Worm (Caenorhabditis elegans) whole organism, L2 larva: Measurements from ENCODE around the gene T02G5.15.

Source experiments
- C34F6.9 ChIP-seq: fragments of 150-350 bp; optimal IDR thresholded peaks from 2 replicates; lab custom pipeline; 2014; ENCODE audit warnings: missing biosample characterization, missing genetic modification characterization
- F13H6.1 ChIP-seq: sonication (generic microtip); optimal IDR thresholded peaks from 2 replicates; lab custom pipeline; 2016; ENCODE audit warnings: missing genetic modification characterization, missing compliant biosample characterization
- R02D3.7 ChIP-seq: fragments of 150-350 bp; optimal IDR thresholded peaks from 2 replicates; lab custom pipeline; 2014; ENCODE audit warnings: missing biosample characterization, missing genetic modification characterization
- Y55F3AM.14 ChIP-seq: fragments of 200-800 bp; sonication (Bioruptor generic); optimal IDR thresholded peaks from 2 replicates; lab custom pipeline; 2018; ENCODE audit warnings: mild to moderate bottlenecking, missing genetic modification characterization, missing compliant biosample characterization
- ZK546.5 ChIP-seq: sonication (generic microtip); optimal IDR thresholded peaks from 2 replicates; lab custom pipeline; 2017; ENCODE audit warnings: missing biosample characterization, missing genetic modification characterization
- alr-1 ChIP-seq: fragments of 150-350 bp; optimal IDR thresholded peaks from 2 replicates; lab custom pipeline; 2014; ENCODE audit warnings: missing biosample characterization, missing genetic modification characterization
- aly-2 ChIP-seq: fragments of 150-350 bp; optimal IDR thresholded peaks from 2 replicates; lab custom pipeline; 2014; ENCODE audit warnings: missing biosample characterization, missing genetic modification characterization
- ama-1 ChIP-seq: fragments of 150-350 bp; optimal IDR thresholded peaks from 2 replicates; lab custom pipeline; 2018; ENCODE audit warnings: inconsistent platforms
- blmp-1 ChIP-seq: sonication (generic microtip); optimal IDR thresholded peaks from 2 replicates; lab custom pipeline; 2017; ENCODE audit warnings: missing genetic modification characterization, mild to moderate bottlenecking, missing compliant biosample characterization, antibody characterized with exemption, moderate library complexity; ENCODE audit not compliant: insufficient read depth
- ceh-16 ChIP-seq: fragments of 150-350 bp; optimal IDR thresholded peaks from 2 replicates; lab custom pipeline; 2014; ENCODE audit warnings: missing biosample characterization, missing genetic modification characterization
- ceh-82 ChIP-seq: fragments of 150-350 bp; optimal IDR thresholded peaks from 2 replicates; lab custom pipeline; 2014; ENCODE audit warnings: missing biosample characterization, missing genetic modification characterization
- crh-2 ChIP-seq: sonication (generic microtip); optimal IDR thresholded peaks from 2 replicates; lab custom pipeline; 2017; ENCODE audit warnings: missing biosample characterization, missing genetic modification characterization
- dmd-4 ChIP-seq: sonication (generic microtip); optimal IDR thresholded peaks from 2 replicates; lab custom pipeline; 2017; ENCODE audit warnings: missing biosample characterization, missing genetic modification characterization
- egl-27 ChIP-seq: sonication (generic microtip); optimal IDR thresholded peaks from 3 replicates; lab custom pipeline; 2017; ENCODE audit warnings: missing biosample characterization, missing genetic modification reagents, missing genetic modification characterization
- elt-1 ChIP-seq: fragments of 150-350 bp; optimal IDR thresholded peaks from 2 replicates; lab custom pipeline; 2014; ENCODE audit warnings: missing biosample characterization, missing genetic modification characterization
- elt-3 ChIP-seq: sonication (generic microtip); optimal IDR thresholded peaks from 2 replicates; lab custom pipeline; 2017; ENCODE audit warnings: missing biosample characterization, missing genetic modification characterization
- fos-1 ChIP-seq: fragments of 150-350 bp; optimal IDR thresholded peaks from 2 replicates; lab custom pipeline; 2014; ENCODE audit warnings: missing biosample characterization, missing genetic modification characterization
- gmeb-1 ChIP-seq: fragments of 150-350 bp; optimal IDR thresholded peaks from 2 replicates; lab custom pipeline; 2014; ENCODE audit warnings: missing biosample characterization, missing genetic modification characterization
- lin-11 ChIP-seq: fragments of 150-350 bp; sonication (generic microtip); optimal IDR thresholded peaks from 2 replicates; lab custom pipeline; 2014; ENCODE audit warnings: missing biosample characterization, missing genetic modification characterization, inconsistent platforms, mixed read lengths
- lin-13 ChIP-seq: fragments of 150-350 bp; optimal IDR thresholded peaks from 2 replicates; lab custom pipeline; 2014; ENCODE audit warnings: missing biosample characterization, missing genetic modification reagents, missing genetic modification characterization
- lin-39 ChIP-seq: fragments of 150-350 bp; optimal IDR thresholded peaks from 2 replicates; lab custom pipeline; 2014; ENCODE audit warnings: missing biosample characterization, missing genetic modification reagents, missing genetic modification characterization
- lsy-2 ChIP-seq, 2 experiments: fragments of 150-350 bp in 1 of 2; sonication (generic microtip) in 1 of 2; optimal IDR thresholded peaks; 2 replicates each; lab custom pipeline; 2014 to 2017; ENCODE audit warnings: missing biosample characterization in 2 of 2, missing genetic modification characterization in 2 of 2
- mab-5 ChIP-seq: fragments of 150-350 bp; optimal IDR thresholded peaks from 2 replicates; lab custom pipeline; 2014; ENCODE audit warnings: missing biosample characterization, missing genetic modification characterization
- mbf-1 ChIP-seq: sonication (generic microtip); optimal IDR thresholded peaks from 2 replicates; lab custom pipeline; 2017; ENCODE audit warnings: missing biosample characterization, missing genetic modification characterization
- mdl-1 ChIP-seq, 2 experiments: fragments of 150-350 bp in 1 of 2; sonication (generic microtip) in 1 of 2; optimal IDR thresholded peaks; 2 replicates each; lab custom pipeline; 2017; ENCODE audit warnings: missing biosample characterization in 2 of 2, missing genetic modification characterization in 2 of 2
- nhr-10 ChIP-seq: sonication (generic microtip); optimal IDR thresholded peaks from 2 replicates; lab custom pipeline; 2017; ENCODE audit warnings: missing biosample characterization, missing genetic modification characterization
- nhr-11 ChIP-seq: fragments of 150-350 bp; optimal IDR thresholded peaks from 2 replicates; lab custom pipeline; 2014; ENCODE audit warnings: missing biosample characterization, missing genetic modification characterization
- nhr-12 ChIP-seq: fragments of 150-350 bp; optimal IDR thresholded peaks from 2 replicates; lab custom pipeline; 2014; ENCODE audit warnings: missing biosample characterization, missing genetic modification characterization
- nhr-129 ChIP-seq: fragments of 150-350 bp; optimal IDR thresholded peaks from 2 replicates; lab custom pipeline; 2014; ENCODE audit warnings: missing biosample characterization, missing genetic modification characterization
- nhr-21 ChIP-seq: fragments of 150-350 bp; optimal IDR thresholded peaks from 2 replicates; lab custom pipeline; 2014; ENCODE audit warnings: missing biosample characterization, missing genetic modification characterization
- nhr-23 ChIP-seq: fragments of 150-350 bp; optimal IDR thresholded peaks from 2 replicates; lab custom pipeline; 2014; ENCODE audit warnings: missing biosample characterization, missing genetic modification reagents, missing genetic modification characterization
- nhr-237 ChIP-seq: fragments of 150-350 bp; optimal IDR thresholded peaks from 2 replicates; lab custom pipeline; 2014; ENCODE audit warnings: missing biosample characterization, missing genetic modification characterization
- nhr-25 ChIP-seq: fragments of 150-350 bp; sonication (generic microtip); optimal IDR thresholded peaks from 3 replicates; lab custom pipeline; 2014; ENCODE audit warnings: missing biosample characterization, missing genetic modification characterization
- nhr-6 ChIP-seq: fragments of 150-350 bp; optimal IDR thresholded peaks from 2 replicates; lab custom pipeline; 2014; ENCODE audit warnings: missing biosample characterization, missing genetic modification characterization
- nhr-77 ChIP-seq: fragments of 150-350 bp; optimal IDR thresholded peaks from 2 replicates; lab custom pipeline; 2014; ENCODE audit warnings: missing biosample characterization, missing genetic modification characterization
- peb-1 ChIP-seq: fragments of 150-350 bp; optimal IDR thresholded peaks from 2 replicates; lab custom pipeline; 2014; ENCODE audit warnings: missing biosample characterization, missing genetic modification characterization
- sem-4 ChIP-seq: fragments of 150-350 bp; optimal IDR thresholded peaks from 2 replicates; lab custom pipeline; 2014; ENCODE audit warnings: missing biosample characterization, missing genetic modification reagents, missing genetic modification characterization
- skn-1 ChIP-seq: sonication (generic microtip); optimal IDR thresholded peaks from 2 replicates; lab custom pipeline; 2017; ENCODE audit warnings: missing biosample characterization, missing genetic modification characterization
- sma-3 ChIP-seq: sonication (generic microtip); optimal IDR thresholded peaks from 2 replicates; lab custom pipeline; 2016; ENCODE audit warnings: missing genetic modification reagents, missing genetic modification characterization, missing compliant biosample characterization
- sma-9 ChIP-seq, 2 experiments: fragments of 150-350 bp in 1 of 2; sonication (generic microtip) in 1 of 2; optimal IDR thresholded peaks; 2 replicates each; lab custom pipeline; 2014 to 2016; ENCODE audit warnings: missing genetic modification characterization in 2 of 2, mild to moderate bottlenecking in 1 of 2, missing biosample characterization in 1 of 2, missing compliant biosample characterization in 1 of 2, missing genetic modification reagents in 1 of 2, moderate library complexity in 1 of 2
- snpc-4 ChIP-seq: fragments of 150-350 bp; optimal IDR thresholded peaks from 2 replicates; lab custom pipeline; 2014; ENCODE audit warnings: missing biosample characterization, missing genetic modification characterization
- unc-39 ChIP-seq: fragments of 150-350 bp; optimal IDR thresholded peaks from 2 replicates; lab custom pipeline; 2014; ENCODE audit warnings: missing biosample characterization, missing genetic modification characterization
- unc-55 ChIP-seq: fragments of 150-350 bp; sonication (generic microtip); optimal IDR thresholded peaks from 3 replicates; lab custom pipeline; 2014; ENCODE audit warnings: missing biosample characterization, missing genetic modification reagents, missing genetic modification characterization
- unc-62 ChIP-seq: fragments of 150-350 bp; optimal IDR thresholded peaks from 2 replicates; lab custom pipeline; 2014; ENCODE audit warnings: missing biosample characterization, missing genetic modification reagents, missing genetic modification characterization
- zag-1 ChIP-seq: fragments of 150-350 bp; optimal IDR thresholded peaks from 2 replicates; lab custom pipeline; 2014; ENCODE audit warnings: missing biosample characterization, missing genetic modification characterization
- ztf-1 ChIP-seq: fragments of 200-800 bp; sonication (Bioruptor generic); conservative IDR thresholded peaks from 2 replicates; pipeline ENCODE4 v1.3.6; 2022; ENCODE audit warnings: missing genetic modification characterization, missing compliant biosample characterization
- ztf-11 ChIP-seq: sonication (generic microtip); optimal IDR thresholded peaks from 2 replicates; lab custom pipeline; 2017; ENCODE audit warnings: missing biosample characterization, missing genetic modification characterization
- ztf-4 ChIP-seq: fragments of 150-350 bp; optimal IDR thresholded peaks from 2 replicates; lab custom pipeline; 2014; ENCODE audit warnings: missing biosample characterization, missing genetic modification characterization

Gene T02G5.15

DNA sequence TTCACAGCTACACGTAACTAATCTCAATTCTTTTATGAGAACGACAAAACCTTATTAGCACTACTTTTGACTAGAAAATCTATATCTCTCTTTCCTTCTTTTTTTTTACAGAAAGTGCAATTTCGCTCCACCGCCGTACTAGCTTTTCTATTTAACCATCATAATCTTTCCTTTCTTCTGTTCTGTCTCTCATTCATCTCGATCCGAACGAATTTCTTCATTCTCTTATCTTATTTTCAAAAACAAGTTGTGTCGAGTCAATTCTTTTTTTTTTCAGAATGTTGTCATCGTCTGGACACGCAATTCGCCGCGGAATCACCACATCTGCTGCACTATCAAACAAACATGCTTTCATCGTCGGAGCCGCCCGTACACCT, 10.6 kb upstream of the T02G5.15 start, which contains the start of gene kat-1:
TSS of gene kat-1 (plus strand) at position 278 of the 377 bp plus-strand sequence.
- TF ChIP-seq sma-3 (GFP tag; lab: Kevin White, UChicago) (no peak), R02D3.7 (tag; lab: Kevin White, UChicago) (no peak), nhr-77 (no peak), unc-55 (no peak), dmd-4 (tag; lab: Kevin White, UChicago) (no peak), nhr-21 (tag; lab: Kevin White, UChicago) (no peak), lin-13 (GFP tag; lab: Kevin White, UChicago) (no peak), lsy-2 (tag; optimal IDR thresholded peaks at IDR 0.05; lab: Kevin White, UChicago) (no peak), sem-4 (no peak)

DNA sequence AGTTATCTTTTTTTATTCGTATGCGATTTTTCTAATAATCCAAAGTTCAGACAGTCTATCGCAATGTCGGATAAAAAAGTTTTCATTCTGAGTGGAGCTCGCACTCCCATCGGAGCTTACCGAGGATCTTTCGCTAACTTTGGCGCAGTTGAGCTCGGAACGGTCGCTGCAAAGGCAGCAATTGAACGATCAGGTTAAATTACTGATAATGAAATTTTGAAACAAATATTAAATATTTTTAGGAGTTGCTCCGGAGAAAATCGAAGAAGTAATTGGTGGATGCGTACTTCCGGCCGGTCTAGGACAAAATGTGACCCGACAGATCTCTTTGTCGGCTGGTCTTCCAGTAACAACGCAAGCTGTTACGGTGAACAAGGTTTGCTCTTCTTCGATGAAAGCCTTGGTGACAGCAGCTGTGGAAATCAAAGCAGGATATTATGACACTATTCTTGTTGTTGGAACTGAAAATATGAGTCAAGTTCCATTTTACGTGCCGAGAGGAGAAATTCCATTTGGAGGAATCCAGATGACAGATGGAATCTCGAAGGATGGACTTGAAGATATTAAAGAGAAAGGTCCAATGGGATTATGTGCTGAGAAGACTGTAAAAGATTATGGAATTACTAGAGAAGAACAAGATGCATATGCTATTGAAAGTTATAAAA, 8.4 kb upstream of the T02G5.15 start, which contains the start of gene T02G5.7:
TSS of gene T02G5.7 (plus strand) at position 51 of the 665 bp plus-strand sequence.
- TF ChIP-seq nhr-23 (tag; lab: Kevin White, UChicago) (no peak), mbf-1 (no peak), nhr-10 (no peak), lsy-2 (tag; optimal IDR thresholded peaks at IDR 0.05; lab: Kevin White, UChicago) (peak in 1 of 2 experiments; percentile 8)

DNA sequence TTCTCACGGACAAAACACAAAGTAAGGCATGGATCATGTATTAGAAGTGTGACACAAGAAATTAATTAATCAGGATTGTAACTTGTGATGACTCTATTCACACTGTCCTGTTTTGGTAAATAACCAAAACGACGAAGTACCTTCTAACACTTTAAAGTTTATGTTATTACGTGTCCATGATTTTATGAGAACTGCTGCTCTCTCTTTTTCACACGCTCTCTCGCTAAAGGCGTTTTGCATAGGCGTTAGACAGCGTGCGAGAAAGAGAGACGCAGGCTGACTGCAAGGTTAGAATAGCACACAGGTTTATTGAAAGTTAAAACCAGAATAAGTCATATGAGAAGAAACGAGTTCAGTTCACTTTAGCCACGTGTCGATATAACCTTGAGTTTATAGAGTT, 6.0 kb downstream of the T02G5.15 start:
- TF ChIP-seq Y55F3AM.14 (GFP tag; lab: Kevin White, UChicago) (no peak), nhr-21 (tag; lab: Kevin White, UChicago) (no peak), crh-2 (tag; lab: Kevin White, UChicago) (peak; percentile 26), elt-3 (tag; lab: Kevin White, UChicago) (no peak), sem-4 (no peak), nhr-23 (tag; lab: Kevin White, UChicago) (no peak), nhr-6 (tag; lab: Kevin White, UChicago) (no peak), R02D3.7 (tag; lab: Kevin White, UChicago) (no peak), zag-1 (tag; lab: Kevin White, UChicago) (no peak), peb-1 (tag; lab: Kevin White, UChicago) (no peak), nhr-25 (tag; lab: Kevin White, UChicago) (peak; percentile 47), mdl-1 (tag; optimal IDR thresholded peaks at IDR 0.05; lab: Kevin White, UChicago) (no peak), sma-3 (GFP tag; lab: Kevin White, UChicago) (no peak), sma-9 (GFP tag; optimal IDR thresholded peaks at IDR 0.05; lab: Kevin White, UChicago) (peak; percentile 26), sma-9 (tag; optimal IDR thresholded peaks at IDR 0.05; lab: Kevin White, UChicago) (no peak), ceh-82 (tag; lab: Kevin White, UChicago) (no peak), elt-1 (tag; lab: Kevin White, UChicago) (no peak), fos-1 (tag; lab: Kevin White, UChicago) (no peak), unc-55 (no peak), nhr-237 (tag; lab: Kevin White, UChicago) (no peak), nhr-77 (no peak), ceh-16 (tag; lab: Kevin White, UChicago) (peak; percentile 4), egl-27 (tag; lab: Kevin White, UChicago) (no peak), blmp-1 (no peak), ztf-4 (tag; lab: Kevin White, UChicago) (no peak), lsy-2 (tag; optimal IDR thresholded peaks at IDR 0.05; lab: Kevin White, UChicago) (peak in 1 of 2 experiments; percentile 1), lin-11 (tag; lab: Kevin White, UChicago) (no peak), snpc-4 (tag; lab: Kevin White, UChicago) (no peak), alr-1 (tag; lab: Kevin White, UChicago) (no peak), ama-1 (no peak), dmd-4 (tag; lab: Kevin White, UChicago) (no peak), ztf-11 (no peak), nhr-129 (tag; lab: Kevin White, UChicago) (peak; percentile 73), skn-1 (tag; lab: Kevin White, UChicago) (no peak), nhr-12 (no peak), unc-39 (tag; lab: Kevin White, UChicago) (no peak), lin-39 (tag; lab: Kevin White, UChicago) (no peak), gmeb-1 (tag; lab: Kevin White, UChicago) (no peak), ztf-1 (no peak), nhr-10 (no peak), mab-5 (no peak), lin-13 (GFP tag; lab: Kevin White, UChicago) (no peak), mbf-1 (no peak), unc-62 (GFP tag; lab: Kevin White, UChicago) (no peak), ZK546.5 (no peak), C34F6.9 (peak; percentile 23), F13H6.1 (tag; lab: Kevin White, UChicago) (no peak), nhr-11 (tag; lab: Kevin White, UChicago) (no peak), aly-2 (tag; lab: Kevin White, UChicago) (no peak)
